Fruit fly (Drosophila melanogaster) whole organism, wandering third instar larva: ENCODE measurements around the gene CG16762.

ENCODE experiments used
- HLH106 ChIP-seq: fragments of 200-800 bp; optimal IDR thresholded peaks from 3 replicates; lab custom pipeline; 2019; ENCODE audit warnings: missing biosample characterization, mild to moderate bottlenecking, missing genetic modification characterization, moderate library complexity
- fru ChIP-seq: fragments of 200-800 bp; sonication (Bioruptor generic); optimal IDR thresholded peaks from 3 replicates; lab custom pipeline; 2016; ENCODE audit warnings: missing biosample characterization, mild to moderate bottlenecking, missing genetic modification characterization
- psq ChIP-seq: fragments of 200-800 bp; sonication (Bioruptor generic); optimal IDR thresholded peaks from 3 replicates; lab custom pipeline; 2017; ENCODE audit warnings: missing biosample characterization, mild to moderate bottlenecking, missing genetic modification characterization, moderate library complexity
- sv ChIP-seq: fragments of 200-800 bp; sonication (Bioruptor generic); optimal IDR thresholded peaks from 3 replicates; lab custom pipeline; 2016; ENCODE audit warnings: missing biosample characterization, missing genetic modification characterization

- TF ChIP-seq psq, result no peak
- no peak for TF ChIP-seq fru (GFP tag; lab: Kevin White, UChicago)
- no peak for TF ChIP-seq HLH106 (tag; lab: Kevin White, UChicago)
- TF ChIP-seq sv (GFP tag; lab: Kevin White, UChicago), result no peak
These were observed 14.4 kb upstream of the CG16762 start for dm6 chr3L:2489855-2490254.
